Worm (Caenorhabditis elegans) whole organism, L1 larva: ENCODE measurements around the gene C27B7.2.

Source experiments
- C04F5.9 ChIP-seq: sonication (generic microtip); optimal IDR thresholded peaks from 2 replicates; lab custom pipeline; 2016; ENCODE audit warnings: missing genetic modification characterization, missing compliant biosample characterization
- C16A3.4 ChIP-seq: fragments of 150-350 bp; optimal IDR thresholded peaks from 2 replicates; lab custom pipeline; 2014; ENCODE audit warnings: missing biosample characterization, missing genetic modification characterization
- F16B12.6 ChIP-seq: fragments of 150-350 bp; optimal IDR thresholded peaks from 2 replicates; lab custom pipeline; 2014; ENCODE audit warnings: missing biosample characterization, missing genetic modification characterization
- aha-1 ChIP-seq: fragments of 150-350 bp; optimal IDR thresholded peaks from 2 replicates; lab custom pipeline; 2014; ENCODE audit warnings: missing biosample characterization, missing genetic modification characterization
- alr-1 ChIP-seq: fragments of 200-800 bp; sonication (Bioruptor generic); optimal IDR thresholded peaks from 2 replicates; lab custom pipeline; 2018; ENCODE audit warnings: borderline replicate concordance, mild to moderate bottlenecking, missing genetic modification characterization, missing compliant biosample characterization
- aly-2 ChIP-seq: fragments of 150-350 bp; optimal IDR thresholded peaks from 2 replicates; lab custom pipeline; 2014; ENCODE audit warnings: missing biosample characterization, missing genetic modification characterization
- blmp-1 ChIP-seq: fragments of 150-350 bp; optimal IDR thresholded peaks from 2 replicates; lab custom pipeline; 2014; ENCODE audit warnings: missing biosample characterization, missing genetic modification characterization
- ceh-8 ChIP-seq: fragments of 200-800 bp; sonication (Bioruptor generic); optimal IDR thresholded peaks from 2 replicates; lab custom pipeline; 2018; ENCODE audit warnings: mild to moderate bottlenecking, missing genetic modification characterization, moderate library complexity, missing compliant biosample characterization
- ceh-90 ChIP-seq: sonication (generic microtip); optimal IDR thresholded peaks from 2 replicates; lab custom pipeline; 2016; ENCODE audit warnings: missing genetic modification characterization, missing compliant biosample characterization
- ces-1 ChIP-seq: fragments of 150-350 bp; optimal IDR thresholded peaks from 2 replicates; lab custom pipeline; 2014; ENCODE audit warnings: missing biosample characterization, missing genetic modification reagents, missing genetic modification characterization
- dpl-1 ChIP-seq, 3 experiments: fragments of 150-350 bp in 2 of 3; sonication (generic microtip) in 1 of 3; optimal IDR thresholded peaks; 2 replicates each; lab custom pipeline; 2014 to 2017; ENCODE audit warnings: missing biosample characterization in 3 of 3, missing genetic modification characterization in 3 of 3, missing genetic modification reagents in 3 of 3
- efl-1 ChIP-seq, 4 experiments: fragments of 150-350 bp; optimal IDR thresholded peaks in 3 of 4; peaks in 1 of 4; 1 replicate in 1 of 4; 2 replicates in 3 of 4; lab custom pipeline; 2014; ENCODE audit warnings: missing biosample characterization in 2 of 4, missing genetic modification characterization in 2 of 4, missing genetic modification reagents in 2 of 4
- efl-3 ChIP-seq: fragments of 200-800 bp; sonication (Bioruptor generic); optimal IDR thresholded peaks from 2 replicates; lab custom pipeline; 2018; ENCODE audit warnings: mild to moderate bottlenecking, missing genetic modification characterization, missing compliant biosample characterization
- egl-13 ChIP-seq: sonication (generic microtip); optimal IDR thresholded peaks from 2 replicates; lab custom pipeline; 2016; ENCODE audit warnings: missing genotype, missing genetic modification reagents, missing genetic modification characterization, missing compliant biosample characterization
- elt-2 ChIP-seq: sonication (generic microtip); optimal IDR thresholded peaks from 2 replicates; lab custom pipeline; 2016; ENCODE audit warnings: missing genetic modification characterization, mild to moderate bottlenecking, inconsistent platforms, missing compliant biosample characterization, missing genetic modification reagents
- elt-3 ChIP-seq, 6 experiments: fragments of 150-350 bp in 1 of 6; sonication (generic microtip); optimal IDR thresholded peaks; 2 replicates each; lab custom pipeline; 2017 to 2018; ENCODE audit warnings: missing biosample characterization in 6 of 6, missing genetic modification characterization in 6 of 6, inconsistent platforms in 1 of 6
- ets-5 ChIP-seq: fragments of 200-800 bp; sonication (Bioruptor generic); IDR thresholded peaks from 2 replicates; pipeline ENCODE4 v1.3.6; 2022; ENCODE audit warnings: missing genetic modification characterization, missing compliant biosample characterization
- fkh-10 ChIP-seq: sonication (generic microtip); optimal IDR thresholded peaks from 2 replicates; lab custom pipeline; 2017; ENCODE audit warnings: missing biosample characterization, missing genetic modification reagents, missing genetic modification characterization
- fkh-8 ChIP-seq: sonication (generic microtip); optimal IDR thresholded peaks from 2 replicates; lab custom pipeline; 2016; ENCODE audit warnings: mild to moderate bottlenecking, missing genetic modification characterization, missing compliant biosample characterization
- hpl-2 ChIP-seq: fragments of 150-350 bp; optimal IDR thresholded peaks from 2 replicates; lab custom pipeline; 2014; ENCODE audit warnings: missing biosample characterization, missing genetic modification reagents, missing genetic modification characterization
- irx-1 ChIP-seq: sonication (generic microtip); optimal IDR thresholded peaks from 2 replicates; lab custom pipeline; 2016; ENCODE audit warnings: missing genetic modification characterization, missing compliant biosample characterization
- jun-1 ChIP-seq: fragments of 150-350 bp; optimal IDR thresholded peaks from 2 replicates; lab custom pipeline; 2014; ENCODE audit warnings: missing biosample characterization, missing genetic modification reagents, missing genetic modification characterization
- lin-13 ChIP-seq: fragments of 150-350 bp; optimal IDR thresholded peaks from 2 replicates; lab custom pipeline; 2014; ENCODE audit warnings: missing biosample characterization, missing genetic modification reagents, missing genetic modification characterization
- lin-14 ChIP-seq: fragments of 200-800 bp; sonication (Bioruptor generic); optimal IDR thresholded peaks from 2 replicates; lab custom pipeline; 2018; ENCODE audit warnings: mild to moderate bottlenecking, missing genetic modification characterization, moderate library complexity, missing compliant biosample characterization
- lin-35 ChIP-seq, 2 experiments: fragments of 150-350 bp; optimal IDR thresholded peaks; 2 replicates each; lab custom pipeline; 2014; ENCODE audit warnings: missing biosample characterization in 2 of 2, missing genetic modification characterization in 2 of 2, missing genetic modification reagents in 2 of 2
- lsy-2 ChIP-seq, 2 experiments: fragments of 150-350 bp; optimal IDR thresholded peaks; 2 replicates each; lab custom pipeline; 2014; ENCODE audit warnings: missing biosample characterization in 2 of 2, missing genetic modification characterization in 2 of 2
- mdl-1 ChIP-seq, 2 experiments: fragments of 150-350 bp; optimal IDR thresholded peaks; 2 replicates each; lab custom pipeline; 2014 to 2017; ENCODE audit warnings: missing biosample characterization in 2 of 2, missing genetic modification characterization in 2 of 2, inconsistent platforms in 1 of 2
- mef-2 ChIP-seq: fragments of 150-350 bp; optimal IDR thresholded peaks from 2 replicates; lab custom pipeline; 2014; ENCODE audit warnings: missing biosample characterization, missing genetic modification characterization
- mep-1 ChIP-seq: fragments of 150-350 bp; optimal IDR thresholded peaks from 2 replicates; lab custom pipeline; 2014; ENCODE audit warnings: missing biosample characterization, missing genetic modification characterization
- nhr-11 ChIP-seq: fragments of 150-350 bp; optimal IDR thresholded peaks from 2 replicates; lab custom pipeline; 2014; ENCODE audit warnings: missing biosample characterization, missing genetic modification characterization
- nhr-12 ChIP-seq: sonication (generic microtip); optimal IDR thresholded peaks from 2 replicates; lab custom pipeline; 2017; ENCODE audit warnings: missing biosample characterization, missing genetic modification characterization
- nhr-19 ChIP-seq: fragments of 200-800 bp; sonication (Bioruptor generic); conservative IDR thresholded peaks from 2 replicates; pipeline ENCODE4 v1.3.6; 2022; ENCODE audit warnings: missing genetic modification characterization, missing compliant biosample characterization
- nhr-20 ChIP-seq: sonication (generic microtip); optimal IDR thresholded peaks from 2 replicates; lab custom pipeline; 2016; ENCODE audit warnings: mild to moderate bottlenecking, missing genetic modification characterization, missing compliant biosample characterization
- nhr-84 ChIP-seq: sonication (generic microtip); optimal IDR thresholded peaks from 2 replicates; lab custom pipeline; 2017; ENCODE audit warnings: missing biosample characterization, missing genetic modification characterization
- nhr-90 ChIP-seq: sonication (generic microtip); optimal IDR thresholded peaks from 2 replicates; lab custom pipeline; 2016; ENCODE audit warnings: mild to moderate bottlenecking, missing genetic modification characterization, missing compliant biosample characterization; ENCODE audit not compliant: poor library complexity
- pax-3 ChIP-seq: fragments of 200-800 bp; sonication (Bioruptor generic); optimal IDR thresholded peaks from 2 replicates; lab custom pipeline; 2018; ENCODE audit warnings: mild to moderate bottlenecking, missing genetic modification characterization, moderate library complexity, missing compliant biosample characterization
- rnt-1 ChIP-seq: sonication (generic microtip); optimal IDR thresholded peaks from 2 replicates; lab custom pipeline; 2016; ENCODE audit warnings: mild to moderate bottlenecking, missing genetic modification characterization, moderate library complexity, missing compliant biosample characterization
- snpc-4 ChIP-seq: fragments of 150-350 bp; optimal IDR thresholded peaks from 2 replicates; lab custom pipeline; 2014; ENCODE audit warnings: missing biosample characterization, missing genetic modification characterization
- sptf-1 ChIP-seq: fragments of 150-350 bp; optimal IDR thresholded peaks from 2 replicates; lab custom pipeline; 2014; ENCODE audit warnings: missing biosample characterization, missing genetic modification characterization
- swsn-7 ChIP-seq: sonication (generic microtip); optimal IDR thresholded peaks from 2 replicates; lab custom pipeline; 2016; ENCODE audit warnings: missing genetic modification characterization, missing compliant biosample characterization
- tlp-1 ChIP-seq: fragments of 150-350 bp; optimal IDR thresholded peaks from 2 replicates; lab custom pipeline; 2014; ENCODE audit warnings: missing biosample characterization, missing genetic modification characterization
- unc-130 ChIP-seq: fragments of 150-350 bp; optimal IDR thresholded peaks from 2 replicates; lab custom pipeline; 2017; ENCODE audit warnings: missing biosample characterization, missing genetic modification characterization, inconsistent platforms
- unc-30 ChIP-seq: sonication (generic microtip); optimal IDR thresholded peaks from 2 replicates; lab custom pipeline; 2017; ENCODE audit warnings: missing biosample characterization, missing genetic modification characterization
- unc-62 ChIP-seq: fragments of 150-350 bp; optimal IDR thresholded peaks from 2 replicates; lab custom pipeline; 2014; ENCODE audit warnings: missing biosample characterization, missing genetic modification reagents, missing genetic modification characterization
- unc-86 ChIP-seq: sonication (generic microtip); optimal IDR thresholded peaks from 2 replicates; lab custom pipeline; 2016; ENCODE audit warnings: missing genetic modification characterization, missing compliant biosample characterization
- unc-98 ChIP-seq: fragments of 200-800 bp; sonication (Bioruptor generic); IDR thresholded peaks from 2 replicates; pipeline ENCODE4 v1.3.6; 2022; ENCODE audit warnings: missing genetic modification characterization, missing compliant biosample characterization
- vab-15 ChIP-seq: sonication (generic microtip); optimal IDR thresholded peaks from 2 replicates; lab custom pipeline; 2017; ENCODE audit warnings: missing genotype, mild to moderate bottlenecking, missing genetic modification characterization, missing compliant biosample characterization
- xbp-1 ChIP-seq: sonication (generic microtip); optimal IDR thresholded peaks from 2 replicates; lab custom pipeline; 2016; ENCODE audit warnings: missing genetic modification characterization, missing compliant biosample characterization
- ztf-11 ChIP-seq, 2 experiments: sonication (generic microtip); optimal IDR thresholded peaks; 2 replicates each; lab custom pipeline; 2016 to 2017; ENCODE audit warnings: missing genetic modification characterization in 2 of 2, missing biosample characterization in 1 of 2, missing compliant biosample characterization in 1 of 2
- ztf-4 ChIP-seq: fragments of 150-350 bp; optimal IDR thresholded peaks from 2 replicates; lab custom pipeline; 2014; ENCODE audit warnings: missing biosample characterization, missing genetic modification characterization

The C27B7.2 gene

ce11 chrIV:8867562-8867961, 25.1 kb upstream of the C27B7.2 start:
- TF ChIP-seq hpl-2 (GFP tag; lab: Kevin White, UChicago) (no peak), blmp-1 (tag; lab: Kevin White, UChicago) (peak; percentile 11), nhr-20 (tag; lab: Kevin White, UChicago) (peak; percentile 4), lin-35 (GFP tag; optimal IDR thresholded peaks at IDR 0.05; lab: Kevin White, UChicago) (peak in 1 of 2 experiments; percentile 63), elt-3 (tag; optimal IDR thresholded peaks at IDR 0.05; lab: Kevin White, UChicago) (peak in 1 of 6 experiments; percentile 61), efl-1 (optimal IDR thresholded peaks at IDR 0.05; lab: Kevin White, UChicago) (no peak), efl-1 (GFP tag; optimal IDR thresholded peaks at IDR 0.05 in 1 of 2; lab: Kevin White, UChicago) (peak in 1 of 2 experiments; percentile 63)
- TF ChIP-seq, all 84 proteins: peak for 5

ce11 chrIV:8869624-8870023, 23.0 kb upstream of the C27B7.2 start, which contains the start of gene npp-23:
npp-23 (minus strand) TSS chrIV:8869679.
- TF ChIP-seq swsn-7 (tag; lab: Kevin White, UChicago) = peak; percentile 50
- TF ChIP-seq tlp-1 = no peak
- no peak for TF ChIP-seq unc-30 (tag; lab: Kevin White, UChicago)
- no peak for TF ChIP-seq elt-2 (tag; lab: Kevin White, UChicago)
- peak; percentile 37 for TF ChIP-seq C16A3.4 (tag; lab: Kevin White, UChicago)
- TF ChIP-seq mdl-1 (tag; optimal IDR thresholded peaks at IDR 0.05; lab: Kevin White, UChicago) = peak in 1 of 2 experiments; percentile 34
- TF ChIP-seq nhr-12 = no peak
- no peak for TF ChIP-seq alr-1 (tag; lab: Kevin White, UChicago)
- TF ChIP-seq egl-13 (tag; lab: Kevin White, UChicago) = peak; percentile 12
- peak in 1 of 2 experiments; percentile 60 for TF ChIP-seq lsy-2 (tag; optimal IDR thresholded peaks at IDR 0.05; lab: Kevin White, UChicago)
- peak; percentile 54 for TF ChIP-seq nhr-19
- peak; percentile 11 for TF ChIP-seq aly-2 (tag; lab: Kevin White, UChicago)
- no peak for TF ChIP-seq unc-86 (tag; lab: Kevin White, UChicago)
- TF ChIP-seq ets-5 (GFP tag; lab: Robert Waterston, UW) = no peak
- TF ChIP-seq nhr-20 (tag; lab: Kevin White, UChicago) = peak; percentile 59
- TF ChIP-seq snpc-4 (tag; lab: Kevin White, UChicago) = peak; percentile 15
- no peak for TF ChIP-seq ceh-90 (tag; lab: Kevin White, UChicago)
- TF ChIP-seq ztf-4 (tag; lab: Kevin White, UChicago) = no peak
- TF ChIP-seq mef-2 = no peak
- no peak for TF ChIP-seq ztf-11 (tag; optimal IDR thresholded peaks at IDR 0.05; lab: Kevin White, UChicago)
- no peak for TF ChIP-seq unc-98 (GFP tag; lab: Robert Waterston, UW)
- TF ChIP-seq aha-1 (tag; lab: Kevin White, UChicago) = no peak
- peak; percentile 15 for TF ChIP-seq lin-13
- TF ChIP-seq jun-1 = no peak
- TF ChIP-seq vab-15 (tag; lab: Kevin White, UChicago) = no peak
- no peak for TF ChIP-seq C04F5.9 (tag; lab: Kevin White, UChicago)
- no peak for TF ChIP-seq fkh-10 (GFP tag; lab: Kevin White, UChicago)
- TF ChIP-seq irx-1 (tag; lab: Kevin White, UChicago) = no peak
- no peak for TF ChIP-seq ces-1 (GFP tag; lab: Kevin White, UChicago)
- TF ChIP-seq nhr-90 = no peak
- peak; percentile 72 for TF ChIP-seq mep-1 (tag; lab: Kevin White, UChicago)
- no peak for TF ChIP-seq nhr-11 (tag; lab: Kevin White, UChicago)
- peak; percentile 93 to 96 (median 95) for TF ChIP-seq dpl-1 (GFP tag; optimal IDR thresholded peaks at IDR 0.05; lab: Kevin White, UChicago)
- TF ChIP-seq xbp-1 = peak; percentile 51
- no peak for TF ChIP-seq sptf-1 (tag; lab: Kevin White, UChicago)
- TF ChIP-seq lin-35 (GFP tag; optimal IDR thresholded peaks at IDR 0.05; lab: Kevin White, UChicago) = peak; percentile 95 to 97
- no peak for TF ChIP-seq lin-14 (GFP tag; lab: Kevin White, UChicago)
- TF ChIP-seq efl-3 (GFP tag; lab: Kevin White, UChicago) = no peak
- no peak for TF ChIP-seq nhr-84 (tag; lab: Kevin White, UChicago)
- TF ChIP-seq unc-130 (tag; lab: Kevin White, UChicago) = peak; percentile 46
- no peak for TF ChIP-seq fkh-8
- peak in 1 of 6 experiments; percentile 13 for TF ChIP-seq elt-3 (tag; optimal IDR thresholded peaks at IDR 0.05; lab: Kevin White, UChicago)
- TF ChIP-seq F16B12.6 (tag; lab: Kevin White, UChicago) = peak; percentile 18
- TF ChIP-seq unc-62 (GFP tag; lab: Kevin White, UChicago) = no peak
- no peak for TF ChIP-seq pax-3 (tag; lab: Kevin White, UChicago)
- TF ChIP-seq rnt-1 = peak; percentile 58
- TF ChIP-seq ceh-8 (GFP tag; lab: Kevin White, UChicago) = no peak
